Worm (Caenorhabditis elegans): ENCODE data around the gene acn-1.
A peak's percentile ranks its signal among the peaks of the same experiment; 100 is the strongest.

acn-1 gene

DNA sequence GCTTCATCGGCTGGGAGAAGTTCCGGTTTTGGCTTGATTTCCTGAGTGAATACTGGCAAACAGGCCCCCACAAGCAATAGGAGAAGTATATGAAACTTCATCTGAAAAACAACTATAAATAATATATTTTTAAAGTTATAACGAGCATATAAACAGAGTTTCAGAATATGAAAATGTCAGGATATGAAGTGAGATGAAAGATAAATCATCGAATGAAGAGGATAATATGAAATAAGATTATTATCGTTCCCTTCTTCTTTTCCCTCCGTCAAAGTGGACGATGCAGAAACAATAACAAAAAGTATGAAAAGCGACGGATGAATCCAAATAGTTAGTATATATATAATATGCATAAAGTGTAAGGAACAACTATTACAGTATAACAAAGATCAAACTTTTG, at the start of gene acn-1:
Gene acn-1, minus strand, starts transcription at position 101 of the 400 bp plus-strand sequence.
- no peak for TF ChIP-seq snpc-4 (tag; optimal IDR thresholded peaks at IDR 0.05)
- no peak for TF ChIP-seq eor-1 (tag; optimal IDR thresholded peaks at IDR 0.05)
- no peak for TF ChIP-seq unc-62 (GFP tag; optimal IDR thresholded peaks at IDR 0.05)
- no peak for TF ChIP-seq ztf-4 (tag; optimal IDR thresholded peaks at IDR 0.05)
- TF ChIP-seq unc-39 (tag; optimal IDR thresholded peaks at IDR 0.05) = no peak
- TF ChIP-seq hmg-11 (tag; optimal IDR thresholded peaks at IDR 0.05) = no peak
- TF ChIP-seq ztf-11 (tag; optimal IDR thresholded peaks at IDR 0.05) = no peak
- TF ChIP-seq nhr-12 (tag; optimal IDR thresholded peaks at IDR 0.05) = no peak

ce11 chrX:5142403-5142802, 45.5 kb upstream of the acn-1 start:
- TF ChIP-seq mdl-1 (tag; optimal IDR thresholded peaks at IDR 0.05) (no peak), pha-4 (tag; optimal IDR thresholded peaks at IDR 0.05) (peak; percentile 88), R02D3.7 (tag; optimal IDR thresholded peaks at IDR 0.05) (no peak)

DNA sequence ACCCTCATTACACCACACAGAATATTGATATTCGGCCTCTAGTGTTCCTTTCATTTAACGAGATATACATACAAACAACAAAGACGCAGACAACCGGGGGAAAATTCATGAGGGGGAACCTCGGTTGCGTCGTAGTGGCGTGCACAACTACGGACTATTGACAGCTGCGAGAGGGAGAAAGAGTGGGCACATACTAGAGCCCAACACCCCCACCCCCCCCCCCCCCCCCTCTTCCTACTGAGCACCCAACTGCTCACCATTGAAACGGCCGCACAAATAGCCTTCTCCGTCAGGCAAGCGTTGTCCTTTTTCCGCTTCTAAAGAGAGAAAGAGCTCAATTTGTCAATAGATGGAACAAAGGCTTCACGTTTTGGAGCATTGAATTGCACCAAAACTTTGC, 43.3 kb upstream of the acn-1 start:
- TF ChIP-seq fkh-10 (GFP tag; optimal IDR thresholded peaks at IDR 0.05) = no peak
- no peak for TF ChIP-seq nhr-12 (tag; optimal IDR thresholded peaks at IDR 0.05)
- peak; percentile 43 for TF ChIP-seq nfya-1 (tag; optimal IDR thresholded peaks at IDR 0.05; ENCODE audit: insufficient read depth)
- TF ChIP-seq lin-15B (tag; optimal IDR thresholded peaks at IDR 0.05) = no peak
- no peak for TF ChIP-seq nhr-77 (tag; optimal IDR thresholded peaks at IDR 0.05)
- TF ChIP-seq hmg-11 (tag; optimal IDR thresholded peaks at IDR 0.05) = peak; percentile 76
- TF ChIP-seq unc-62 (GFP tag; optimal IDR thresholded peaks at IDR 0.05) = no peak
- no peak for TF ChIP-seq nhr-76 (tag; optimal IDR thresholded peaks at IDR 0.05)
- no peak for TF ChIP-seq elt-1 (tag; optimal IDR thresholded peaks at IDR 0.05)
- TF ChIP-seq nhr-43 (tag; optimal IDR thresholded peaks at IDR 0.05; ENCODE audit: poor library complexity, severe bottlenecking) = no peak
- TF ChIP-seq nhr-25 (tag; optimal IDR thresholded peaks at IDR 0.05) = no peak

ce11 chrX:5137716-5138470, 41.0 kb upstream of the acn-1 start:
- TF ChIP-seq skn-1 (tag; optimal IDR thresholded peaks at IDR 0.05) (no peak), unc-62 (GFP tag; optimal IDR thresholded peaks at IDR 0.05) (no peak), nhr-25 (tag; optimal IDR thresholded peaks at IDR 0.05) (peak; percentile 57), elt-1 (tag; optimal IDR thresholded peaks at IDR 0.05) (peak; percentile 8), lsy-12 (tag; optimal IDR thresholded peaks at IDR 0.05) (no peak)

- TF ChIP-seq mml-1 (tag; optimal IDR thresholded peaks at IDR 0.05) (no peak), nhr-25 (tag; optimal IDR thresholded peaks at IDR 0.05) (peak; percentile 24), ama-1 (optimal IDR thresholded peaks at IDR 0.05) (peak; percentile 0)
Measured at ce11 chrX:5135548-5135947, 38.7 kb upstream of the acn-1 start.

- no peak for TF ChIP-seq nhr-237 (tag; optimal IDR thresholded peaks at IDR 0.05)
- TF ChIP-seq lsy-12 (tag; optimal IDR thresholded peaks at IDR 0.05) = no peak
- no peak for TF ChIP-seq lin-15B (tag; optimal IDR thresholded peaks at IDR 0.05)
- no peak for TF ChIP-seq R02D3.7 (tag; optimal IDR thresholded peaks at IDR 0.05)
- TF ChIP-seq mml-1 (tag; optimal IDR thresholded peaks at IDR 0.05) = no peak
- TF ChIP-seq tbx-2 (tag; optimal IDR thresholded peaks at IDR 0.05) = no peak
- no peak for TF ChIP-seq ceh-16 (tag; optimal IDR thresholded peaks at IDR 0.05)
- TF ChIP-seq ztf-11 (tag; optimal IDR thresholded peaks at IDR 0.05) = no peak
- no peak for TF ChIP-seq elt-2 (tag; optimal IDR thresholded peaks at IDR 0.05)
- no peak for TF ChIP-seq zag-1 (tag; optimal IDR thresholded peaks at IDR 0.05)
- TF ChIP-seq hmg-11 (tag; optimal IDR thresholded peaks at IDR 0.05) = no peak
- TF ChIP-seq ceh-82 (tag; optimal IDR thresholded peaks at IDR 0.05) = no peak
- no peak for TF ChIP-seq snpc-4 (tag; optimal IDR thresholded peaks at IDR 0.05)
- no peak for TF ChIP-seq mdl-1 (tag; optimal IDR thresholded peaks at IDR 0.05)
- TF ChIP-seq nhr-77 (tag; optimal IDR thresholded peaks at IDR 0.05) = no peak
Measured at ce11 chrX:5133980-5134379, 37.1 kb upstream of the acn-1 start, which contains the start of gene tbc-7. TSS of gene tbc-7 (plus strand) at chrX:5134280.

- TF ChIP-seq nhr-76 (tag; optimal IDR thresholded peaks at IDR 0.05) (no peak), nhr-43 (tag; optimal IDR thresholded peaks at IDR 0.05; ENCODE audit: poor library complexity, severe bottlenecking) (no peak), snpc-4 (tag; optimal IDR thresholded peaks at IDR 0.05) (no peak), ama-1 (optimal IDR thresholded peaks at IDR 0.05) (no peak), ztf-11 (tag; optimal IDR thresholded peaks at IDR 0.05) (no peak), unc-62 (GFP tag; optimal IDR thresholded peaks at IDR 0.05) (no peak), nhr-28 (tag; optimal IDR thresholded peaks at IDR 0.05) (no peak), elt-3 (tag; optimal IDR thresholded peaks at IDR 0.05) (no peak), nhr-67 (tag; optimal IDR thresholded peaks at IDR 0.05) (no peak), egl-27 (tag; optimal IDR thresholded peaks at IDR 0.05) (no peak), tbx-2 (tag; optimal IDR thresholded peaks at IDR 0.05) (no peak), jun-1 (tag; optimal IDR thresholded peaks at IDR 0.05) (no peak), nhr-11 (tag; optimal IDR thresholded peaks at IDR 0.05) (no peak), nhr-237 (tag; optimal IDR thresholded peaks at IDR 0.05) (no peak), nhr-12 (tag; optimal IDR thresholded peaks at IDR 0.05) (no peak), R02D3.7 (tag; optimal IDR thresholded peaks at IDR 0.05) (no peak), zag-1 (tag; optimal IDR thresholded peaks at IDR 0.05) (no peak), elt-2 (tag; optimal IDR thresholded peaks at IDR 0.05) (no peak), ztf-4 (tag; optimal IDR thresholded peaks at IDR 0.05) (no peak)
Measured at ce11 chrX:5131760-5132159, 34.9 kb upstream of the acn-1 start.

Data from whole organism, L3 larva.